Worm (Caenorhabditis elegans) whole organism, late embryonic: ENCODE measurements around the gene F54E12.2.

Experiments used
- C38D4.7 ChIP-seq: fragments of 200-800 bp; sonication (Bioruptor generic); optimal IDR thresholded peaks from 2 replicates; lab custom pipeline; 2018; ENCODE audit warnings: mild to moderate bottlenecking, missing genetic modification characterization, moderate library complexity, missing compliant biosample characterization
- F13H6.1 ChIP-seq: sonication (generic microtip); optimal IDR thresholded peaks from 2 replicates; lab custom pipeline; 2016; ENCODE audit warnings: missing genetic modification characterization, missing compliant biosample characterization
- K09A11.1 ChIP-seq: sonication (generic microtip); optimal IDR thresholded peaks from 2 replicates; lab custom pipeline; 2017; ENCODE audit warnings: antibody characterized with exemption, mild to moderate bottlenecking, missing genetic modification characterization, missing compliant biosample characterization; ENCODE audit not compliant: insufficient read depth
- T23F11.4 ChIP-seq: fragments of 200-800 bp; sonication (Bioruptor generic); optimal IDR thresholded peaks from 2 replicates; lab custom pipeline; 2018; ENCODE audit warnings: mild to moderate bottlenecking, missing genetic modification characterization, missing compliant biosample characterization
- Y22D7AL.16 ChIP-seq: sonication (generic microtip); optimal IDR thresholded peaks from 2 replicates; lab custom pipeline; 2016; ENCODE audit warnings: missing genetic modification characterization, missing compliant biosample characterization
- ahr-1 ChIP-seq: sonication (generic microtip); optimal IDR thresholded peaks from 2 replicates; lab custom pipeline; 2016; ENCODE audit warnings: missing genetic modification characterization, missing compliant biosample characterization
- ceh-14 ChIP-seq: sonication (generic microtip); optimal IDR thresholded peaks from 2 replicates; lab custom pipeline; 2016; ENCODE audit warnings: missing genotype, missing genetic modification characterization, missing compliant biosample characterization
- ceh-19 ChIP-seq: fragments of 200-800 bp; sonication (Bioruptor generic); optimal IDR thresholded peaks from 2 replicates; lab custom pipeline; 2018; ENCODE audit warnings: mild to moderate bottlenecking, missing genetic modification characterization, missing compliant biosample characterization
- ceh-2 ChIP-seq: sonication (generic microtip); optimal IDR thresholded peaks from 2 replicates; lab custom pipeline; 2016; ENCODE audit warnings: missing genotype, missing genetic modification characterization, missing compliant biosample characterization
- ceh-24 ChIP-seq: sonication (generic microtip); optimal IDR thresholded peaks from 2 replicates; lab custom pipeline; 2016; ENCODE audit warnings: mild to moderate bottlenecking, missing genetic modification characterization, missing compliant biosample characterization
- ceh-30 ChIP-seq: fragments of 150-350 bp; optimal IDR thresholded peaks from 2 replicates; lab custom pipeline; 2014; ENCODE audit warnings: missing biosample characterization, missing genetic modification characterization
- ceh-45 ChIP-seq: fragments of 200-800 bp; sonication (Bioruptor generic); IDR thresholded peaks from 2 replicates; pipeline ENCODE4 v1.3.6; 2022; ENCODE audit warnings: missing genetic modification reagents, missing genetic modification characterization, missing compliant biosample characterization
- ceh-48 ChIP-seq: sonication (generic microtip); optimal IDR thresholded peaks from 2 replicates; lab custom pipeline; 2016; ENCODE audit warnings: missing genetic modification characterization, inconsistent platforms, missing compliant biosample characterization
- ceh-6 ChIP-seq: fragments of 200-800 bp; sonication (Bioruptor generic); optimal IDR thresholded peaks from 2 replicates; lab custom pipeline; 2018; ENCODE audit warnings: mild to moderate bottlenecking, missing genetic modification characterization, missing compliant biosample characterization
- ceh-9 ChIP-seq: sonication (generic microtip); optimal IDR thresholded peaks from 2 replicates; lab custom pipeline; 2016; ENCODE audit warnings: mild to moderate bottlenecking, missing genetic modification characterization, inconsistent platforms, missing compliant biosample characterization
- che-1 ChIP-seq: sonication (generic microtip); optimal IDR thresholded peaks from 2 replicates; lab custom pipeline; 2016; ENCODE audit warnings: mild to moderate bottlenecking, missing genetic modification characterization, missing compliant biosample characterization
- elt-2 ChIP-seq: sonication (generic microtip); optimal IDR thresholded peaks from 2 replicates; lab custom pipeline; 2016; ENCODE audit warnings: missing genetic modification reagents, missing genetic modification characterization, missing compliant biosample characterization
- elt-4 ChIP-seq: sonication (generic microtip); optimal IDR thresholded peaks from 2 replicates; lab custom pipeline; 2016; ENCODE audit warnings: missing genetic modification characterization, missing compliant biosample characterization
- fkh-10 ChIP-seq: fragments of 150-350 bp; optimal IDR thresholded peaks from 2 replicates; lab custom pipeline; 2014; ENCODE audit warnings: missing biosample characterization, missing genetic modification reagents, missing genetic modification characterization
- fkh-6 ChIP-seq: sonication (generic microtip); optimal IDR thresholded peaks from 2 replicates; lab custom pipeline; 2016; ENCODE audit warnings: missing genetic modification characterization, missing compliant biosample characterization
- hlh-13 ChIP-seq: fragments of 200-800 bp; sonication (Bioruptor generic); optimal IDR thresholded peaks from 2 replicates; lab custom pipeline; 2018; ENCODE audit warnings: mild to moderate bottlenecking, missing genetic modification characterization, missing compliant biosample characterization
- hlh-15 ChIP-seq: sonication (generic microtip); optimal IDR thresholded peaks from 2 replicates; lab custom pipeline; 2016; ENCODE audit warnings: missing genetic modification characterization, missing compliant biosample characterization
- hlh-30 ChIP-seq: sonication (generic microtip); optimal IDR thresholded peaks from 2 replicates; lab custom pipeline; 2017; ENCODE audit warnings: antibody characterized with exemption, missing genetic modification characterization, missing compliant biosample characterization; ENCODE audit not compliant: insufficient read depth
- hlh-6 ChIP-seq: sonication (generic microtip); optimal IDR thresholded peaks from 2 replicates; lab custom pipeline; 2016; ENCODE audit warnings: missing genotype, missing genetic modification characterization, missing compliant biosample characterization
- nfya-1 ChIP-seq: sonication (generic microtip); optimal IDR thresholded peaks from 2 replicates; lab custom pipeline; 2017; ENCODE audit warnings: missing genetic modification characterization, mild to moderate bottlenecking, missing compliant biosample characterization, antibody characterized with exemption, moderate library complexity
- npax-4 ChIP-seq: sonication (generic microtip); optimal IDR thresholded peaks from 2 replicates; lab custom pipeline; 2016; ENCODE audit warnings: missing genetic modification characterization, missing compliant biosample characterization
- pat-9 ChIP-seq: fragments of 200-800 bp; sonication (Bioruptor generic); optimal IDR thresholded peaks from 2 replicates; lab custom pipeline; 2018; ENCODE audit warnings: mild to moderate bottlenecking, missing genetic modification characterization, moderate library complexity, missing compliant biosample characterization
- pha-2 ChIP-seq: sonication (generic microtip); optimal IDR thresholded peaks from 2 replicates; lab custom pipeline; 2017; ENCODE audit warnings: mild to moderate bottlenecking, missing genetic modification characterization, missing compliant biosample characterization
- pros-1 ChIP-seq: fragments of 150-350 bp; optimal IDR thresholded peaks from 2 replicates; lab custom pipeline; 2014; ENCODE audit warnings: missing biosample characterization, missing genetic modification reagents, missing genetic modification characterization
- rnt-1 ChIP-seq: sonication (generic microtip); optimal IDR thresholded peaks from 2 replicates; lab custom pipeline; 2016; ENCODE audit warnings: missing genetic modification characterization, missing compliant biosample characterization
- sdc-2 ChIP-seq: sonication (generic microtip); optimal IDR thresholded peaks from 2 replicates; lab custom pipeline; 2016; ENCODE audit warnings: missing genotype, missing genetic modification characterization, missing compliant biosample characterization
- sox-2 ChIP-seq: fragments of 200-800 bp; sonication (Bioruptor generic); IDR thresholded peaks from 2 replicates; pipeline ENCODE4 v1.3.6; 2022; ENCODE audit warnings: missing genetic modification reagents, missing genetic modification characterization, missing compliant biosample characterization
- sox-4 ChIP-seq: sonication (generic microtip); optimal IDR thresholded peaks from 2 replicates; lab custom pipeline; 2017; ENCODE audit warnings: mild to moderate bottlenecking, missing genetic modification characterization, inconsistent platforms, missing compliant biosample characterization
- syd-9 ChIP-seq: sonication (generic microtip); optimal IDR thresholded peaks from 2 replicates; lab custom pipeline; 2016; ENCODE audit warnings: mild to moderate bottlenecking, missing genetic modification characterization, moderate library complexity, missing compliant biosample characterization
- tbx-2 ChIP-seq: sonication (generic microtip); optimal IDR thresholded peaks from 2 replicates; lab custom pipeline; 2016; ENCODE audit warnings: missing genetic modification characterization, missing compliant biosample characterization
- ttx-3 ChIP-seq: sonication (generic microtip); optimal IDR thresholded peaks from 2 replicates; lab custom pipeline; 2016; ENCODE audit warnings: missing genetic modification reagents, missing genetic modification characterization, missing compliant biosample characterization
- unc-42 ChIP-seq: sonication (generic microtip); optimal IDR thresholded peaks from 2 replicates; lab custom pipeline; 2016; ENCODE audit warnings: missing genotype, missing genetic modification characterization, missing compliant biosample characterization
- unc-86 ChIP-seq: sonication (generic microtip); optimal IDR thresholded peaks from 2 replicates; lab custom pipeline; 2016; ENCODE audit warnings: missing genetic modification characterization, missing compliant biosample characterization
- ztf-16 ChIP-seq: sonication (generic microtip); optimal IDR thresholded peaks from 2 replicates; lab custom pipeline; 2017; ENCODE audit warnings: missing genetic modification characterization, missing compliant biosample characterization

Gene F54E12.2

DNA sequence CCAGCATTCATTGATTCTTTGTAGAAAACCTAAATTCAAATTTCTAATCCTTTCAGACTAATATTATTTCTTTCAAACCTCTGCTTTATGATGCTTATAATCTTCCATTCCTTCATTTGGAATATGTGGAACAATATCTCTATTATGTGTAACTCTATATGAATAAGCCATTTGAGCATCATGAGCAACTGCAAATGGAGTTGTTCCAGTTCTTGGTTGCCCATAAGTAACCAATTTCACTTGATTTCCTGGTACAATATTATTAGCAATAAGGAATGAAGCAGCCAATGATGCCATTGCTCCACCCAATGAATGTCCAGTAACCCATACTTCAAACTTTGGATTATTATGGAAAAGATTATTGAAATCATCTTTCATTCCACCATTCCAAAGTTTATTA lies 32.0 kb downstream of the F54E12.2 start:
- TF ChIP-seq fkh-10 (GFP tag; lab: Kevin White, UChicago) (no peak), hlh-13 (GFP tag; lab: Kevin White, UChicago) (no peak), F13H6.1 (tag; lab: Kevin White, UChicago) (no peak), ceh-24 (tag; lab: Kevin White, UChicago) (no peak)

DNA sequence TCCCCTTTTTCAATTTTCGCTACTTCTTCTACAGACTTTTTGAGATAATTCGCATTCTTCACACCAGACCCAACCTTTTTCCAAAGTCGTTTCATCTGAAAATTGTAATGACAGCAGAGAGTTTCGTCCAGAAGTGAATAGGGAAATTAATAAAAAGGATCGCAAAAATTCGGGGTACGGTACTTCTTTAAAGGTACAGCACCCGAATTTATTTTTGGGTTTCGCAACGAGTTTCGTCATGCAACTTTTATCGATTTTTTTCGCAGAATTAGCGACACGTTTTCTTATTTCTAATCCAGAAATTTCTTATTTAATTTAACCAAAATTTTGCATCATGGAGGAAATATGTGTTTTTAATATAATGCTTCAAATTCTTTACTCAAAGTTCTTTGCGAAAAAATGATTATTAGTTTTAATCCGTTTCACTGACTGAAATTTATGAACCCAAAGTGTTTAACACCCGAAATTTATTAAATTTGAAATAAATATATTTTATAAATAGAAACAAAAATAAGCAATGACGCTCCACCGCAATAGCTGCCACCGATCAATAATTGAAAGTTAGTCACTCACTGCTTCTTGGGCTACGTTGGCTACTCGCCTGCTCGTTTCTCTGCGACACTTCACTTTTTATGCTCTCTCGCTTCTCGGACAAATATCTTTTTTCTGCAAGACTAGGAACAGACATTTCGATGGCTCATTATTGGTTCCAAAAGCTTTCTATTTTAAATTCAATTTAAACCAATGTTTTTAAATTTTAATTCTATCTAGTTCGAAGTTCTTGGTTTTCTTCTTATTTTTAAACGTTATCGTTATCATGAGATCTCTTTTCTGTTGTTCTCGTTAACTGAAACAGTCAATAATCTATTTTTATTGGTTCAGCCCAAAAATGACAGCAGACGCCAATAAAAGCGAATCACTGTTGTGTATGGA lies 38.6 kb downstream of the F54E12.2 start, which contains the start of the genes B0035.15 and dnj-1:
TSS of gene B0035.15 (minus strand) at position 99 of the 933 bp plus-strand sequence.
TSS of gene dnj-1 (plus strand) at position 883 of the 933 bp plus-strand sequence.
- TF ChIP-seq nfya-1 (tag; lab: Kevin White, UChicago) (peak; percentile 11), che-1 (tag; lab: Kevin White, UChicago) (no peak), pros-1 (tag; lab: Kevin White, UChicago) (no peak), K09A11.1 (tag; lab: Kevin White, UChicago) (no peak), ceh-19 (no peak), pha-2 (tag; lab: Kevin White, UChicago) (no peak), hlh-6 (no peak), tbx-2 (peak; percentile 21), unc-42 (tag; lab: Kevin White, UChicago) (peak; percentile 56), ceh-48 (peak; percentile 71), pat-9 (tag; lab: Kevin White, UChicago) (no peak)

DNA sequence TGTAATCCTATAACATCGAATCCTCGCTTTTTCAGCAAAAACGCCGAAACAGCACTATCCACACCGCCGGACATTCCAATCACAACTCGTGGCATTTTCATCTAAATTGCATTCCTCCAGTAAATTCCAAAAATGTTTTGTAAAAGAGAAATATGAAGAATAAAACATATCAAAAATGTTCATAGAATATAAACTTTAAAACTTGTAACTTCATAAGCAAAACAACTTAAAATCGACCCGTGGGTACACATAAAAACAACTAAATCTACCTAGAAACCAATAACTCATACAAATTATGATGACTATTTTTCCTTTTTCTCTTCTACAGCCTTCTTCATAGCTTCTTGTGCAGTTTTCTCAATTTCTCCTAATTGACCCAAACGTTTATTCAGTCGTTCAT lies 40.2 kb downstream of the F54E12.2 start, which contains the start of gene mttu-1:
TSS of gene mttu-1 (minus strand) at position 101 of the 400 bp plus-strand sequence.
- TF ChIP-seq sox-4 (tag; lab: Kevin White, UChicago) (no peak), K09A11.1 (tag; lab: Kevin White, UChicago) (no peak), hlh-13 (GFP tag; lab: Kevin White, UChicago) (no peak), ztf-16 (tag; lab: Kevin White, UChicago) (no peak), elt-4 (no peak), Y22D7AL.16 (tag; lab: Kevin White, UChicago) (no peak), T23F11.4 (no peak), pat-9 (tag; lab: Kevin White, UChicago) (no peak), sox-2 (GFP tag; lab: Robert Waterston, UW) (no peak), ttx-3 (no peak), sdc-2 (tag; lab: Kevin White, UChicago) (no peak), ceh-14 (tag; lab: Kevin White, UChicago) (no peak), rnt-1 (tag; lab: Kevin White, UChicago) (no peak), ceh-19 (no peak), hlh-15 (tag; lab: Kevin White, UChicago) (no peak), F13H6.1 (tag; lab: Kevin White, UChicago) (no peak), ceh-2 (tag; lab: Kevin White, UChicago) (no peak)

DNA sequence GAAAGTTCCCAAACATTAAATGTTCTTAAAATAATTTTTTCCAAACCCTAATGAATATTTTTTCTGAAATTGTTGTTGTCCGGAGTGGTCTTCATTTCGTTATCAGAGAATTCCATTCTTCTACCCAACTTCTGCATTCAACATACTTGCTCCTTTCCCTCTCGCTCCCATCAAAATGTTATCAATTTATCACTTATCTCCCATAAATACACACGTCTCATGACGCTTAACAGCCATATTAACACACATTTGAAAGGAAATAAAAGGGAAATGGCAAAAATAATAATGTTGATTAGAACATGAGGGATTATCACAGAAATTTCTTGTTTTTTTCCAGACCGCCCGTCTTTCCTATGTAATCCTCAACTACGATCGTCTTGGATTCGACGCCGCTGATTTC lies 48.0 kb downstream of the F54E12.2 start:
- TF ChIP-seq elt-2 (peak; percentile 54), ceh-30 (tag; lab: Kevin White, UChicago) (no peak), F13H6.1 (tag; lab: Kevin White, UChicago) (no peak), unc-42 (tag; lab: Kevin White, UChicago) (no peak), pat-9 (tag; lab: Kevin White, UChicago) (no peak), ceh-9 (tag; lab: Kevin White, UChicago) (no peak)

DNA sequence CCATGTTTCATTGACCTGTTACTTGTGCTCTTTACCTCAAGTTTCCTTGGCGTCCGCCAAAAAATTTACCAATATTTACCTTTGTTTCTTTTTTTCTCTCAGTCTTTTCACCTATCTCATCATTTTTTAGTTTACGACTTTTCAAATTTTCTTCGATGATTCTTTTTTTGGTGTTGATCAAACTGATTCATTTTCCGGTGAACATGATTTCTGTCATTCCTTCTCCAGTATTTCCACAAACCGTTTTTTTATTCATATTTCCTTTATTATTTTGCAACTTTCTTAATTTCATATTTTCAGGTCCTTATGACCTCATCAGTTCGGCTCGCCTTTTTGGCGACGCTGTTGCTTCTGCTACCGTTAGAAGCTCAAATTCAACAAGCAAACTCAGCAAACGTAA lies 49.5 kb downstream of the F54E12.2 start, which contains the start of gene F54D1.6:
TSS of gene F54D1.6 (plus strand) at position 301 of the 400 bp plus-strand sequence.
- no peak for TF ChIP-seq hlh-13 (GFP tag; lab: Kevin White, UChicago)
- TF ChIP-seq hlh-30 (tag; lab: Kevin White, UChicago), result no peak
- no peak for TF ChIP-seq C38D4.7 (GFP tag; lab: Kevin White, UChicago)
- no peak for TF ChIP-seq hlh-15 (tag; lab: Kevin White, UChicago)
- no peak for TF ChIP-seq ahr-1 (tag; lab: Kevin White, UChicago)
- no peak for TF ChIP-seq sox-2 (GFP tag; lab: Robert Waterston, UW)
- no peak for TF ChIP-seq unc-86
- no peak for TF ChIP-seq fkh-6 (tag; lab: Kevin White, UChicago)
- no peak for TF ChIP-seq syd-9 (tag; lab: Kevin White, UChicago)
- TF ChIP-seq F13H6.1 (tag; lab: Kevin White, UChicago), result no peak
- TF ChIP-seq ceh-45, result no peak
- no peak for TF ChIP-seq ztf-16 (tag; lab: Kevin White, UChicago)
- no peak for TF ChIP-seq Y22D7AL.16 (tag; lab: Kevin White, UChicago)
- TF ChIP-seq npax-4, result no peak
- no peak for TF ChIP-seq che-1 (tag; lab: Kevin White, UChicago)
- TF ChIP-seq ceh-6 (GFP tag; lab: Kevin White, UChicago), result no peak
- TF ChIP-seq pros-1 (tag; lab: Kevin White, UChicago), result no peak
